Worm (Caenorhabditis elegans) whole organism, L3 larva: Measurements from ENCODE around the gene F46F5.11.

Experiments used
- R02D3.7 ChIP-seq: fragments of 150-350 bp; optimal IDR thresholded peaks from 2 replicates; lab custom pipeline; 2014; ENCODE audit warnings: missing biosample characterization, missing genetic modification characterization
- aly-2 ChIP-seq: fragments of 150-350 bp; optimal IDR thresholded peaks from 2 replicates; lab custom pipeline; 2014; ENCODE audit warnings: missing biosample characterization, missing genetic modification characterization
- ceh-9 ChIP-seq: sonication (generic microtip); optimal IDR thresholded peaks from 2 replicates; lab custom pipeline; 2018; ENCODE audit warnings: missing biosample characterization, missing genetic modification characterization
- egl-5 ChIP-seq: fragments of 150-350 bp; optimal IDR thresholded peaks from 2 replicates; lab custom pipeline; 2017; ENCODE audit warnings: missing biosample characterization, missing genetic modification reagents, missing genetic modification characterization, inconsistent platforms
- elt-2 ChIP-seq: sonication (generic microtip); optimal IDR thresholded peaks from 2 replicates; lab custom pipeline; 2016; ENCODE audit warnings: missing genetic modification reagents, mild to moderate bottlenecking, missing genetic modification characterization, missing compliant biosample characterization
- lin-15B ChIP-seq: fragments of 150-350 bp; optimal IDR thresholded peaks from 2 replicates; lab custom pipeline; 2014; ENCODE audit warnings: missing biosample characterization, missing genetic modification characterization
- mdl-1 ChIP-seq: fragments of 150-350 bp; optimal IDR thresholded peaks from 2 replicates; lab custom pipeline; 2014; ENCODE audit warnings: missing biosample characterization, missing genetic modification characterization
- nhr-12 ChIP-seq: fragments of 150-350 bp; optimal IDR thresholded peaks from 2 replicates; lab custom pipeline; 2014; ENCODE audit warnings: missing biosample characterization, missing genetic modification characterization
- pha-4 ChIP-seq: fragments of 150-350 bp; optimal IDR thresholded peaks from 2 replicates; lab custom pipeline; 2014; ENCODE audit warnings: missing biosample characterization, missing genetic modification reagents, missing genetic modification characterization
- snpc-4 ChIP-seq: fragments of 150-350 bp; optimal IDR thresholded peaks from 2 replicates; lab custom pipeline; 2014; ENCODE audit warnings: missing biosample characterization, missing genetic modification characterization
- unc-39 ChIP-seq: sonication (generic microtip); optimal IDR thresholded peaks from 4 replicates; lab custom pipeline; 2017; ENCODE audit warnings: missing biosample characterization, missing genetic modification characterization
- ztf-11 ChIP-seq: fragments of 150-350 bp; optimal IDR thresholded peaks from 2 replicates; lab custom pipeline; 2014; ENCODE audit warnings: missing biosample characterization, missing genetic modification characterization

DNA sequence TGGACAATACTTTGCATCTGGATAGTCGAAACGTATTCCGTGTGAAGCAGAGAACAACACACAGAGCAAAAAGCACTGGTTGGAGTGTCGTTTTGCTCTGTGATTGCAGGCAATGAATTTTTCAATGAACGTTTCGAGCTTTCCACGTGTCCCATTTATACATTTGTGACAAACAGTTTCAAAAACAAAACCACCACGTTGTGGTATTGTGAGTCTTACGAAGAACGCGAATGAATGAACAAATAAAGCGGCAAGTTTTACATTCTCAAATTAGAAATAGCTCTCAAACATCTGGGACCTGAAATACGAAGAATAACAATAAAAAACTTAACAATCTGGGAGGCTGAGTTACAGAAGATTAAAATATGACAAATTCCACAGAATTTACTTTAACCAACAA is 16.7 kb upstream of the F46F5.11 start, which contains the start of gene F46F5.1:
- TF ChIP-seq elt-2 (tag; lab: Kevin White, UChicago) (no peak), pha-4 (tag; lab: Kevin White, UChicago) (no peak), egl-5 (no peak), ceh-9 (tag; lab: Kevin White, UChicago) (no peak), nhr-12 (tag; lab: Kevin White, UChicago) (no peak), ztf-11 (no peak), aly-2 (tag; lab: Kevin White, UChicago) (no peak), snpc-4 (tag; lab: Kevin White, UChicago) (no peak), mdl-1 (tag; lab: Kevin White, UChicago) (no peak), unc-39 (tag; lab: Kevin White, UChicago) (no peak), R02D3.7 (tag; lab: Kevin White, UChicago) (no peak), lin-15B (tag; lab: Kevin White, UChicago) (no peak)
